Worm (Caenorhabditis elegans) whole organism, L4/young adult: ENCODE measurements around the gene R186.8.

Source experiments
- dao-5 ChIP-seq: sonication (generic microtip); optimal IDR thresholded peaks from 2 replicates; lab custom pipeline; 2016; ENCODE audit warnings: missing genotype, missing genetic modification characterization, moderate library complexity, missing compliant biosample characterization
- him-1 ChIP-seq: sonication (generic microtip); optimal IDR thresholded peaks from 2 replicates; lab custom pipeline; 2016; ENCODE audit warnings: missing genotype, missing genetic modification reagents, missing genetic modification characterization, missing compliant biosample characterization

DNA sequence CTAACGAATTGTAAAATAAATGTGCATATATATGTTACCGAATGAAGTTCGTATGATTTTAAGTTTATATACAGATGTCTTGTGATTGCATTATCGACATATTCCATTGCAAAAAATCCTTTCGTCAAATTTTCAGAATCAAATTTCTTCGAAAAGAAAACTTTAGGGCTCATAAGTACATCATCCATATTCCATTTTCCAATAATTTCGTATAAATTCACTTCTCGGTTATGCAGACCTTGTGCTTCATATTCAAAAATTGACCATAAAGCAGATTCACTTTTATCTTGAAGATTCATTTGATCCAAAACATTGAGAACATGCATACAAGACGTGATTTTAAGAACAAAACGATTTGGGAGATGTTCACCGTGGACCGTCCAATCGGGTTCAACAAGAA is 24.4 kb downstream of the R186.8 start:
- TF ChIP-seq dao-5 (no peak), him-1 (tag; lab: Kevin White, UChicago) (no peak)
